Worm (Caenorhabditis elegans) whole organism, late embryonic: ENCODE data around the gene R04B3.2.

Experiments
- ahr-1 ChIP-seq: sonication (generic microtip); optimal IDR thresholded peaks from 2 replicates; lab custom pipeline; 2016; ENCODE audit warnings: missing genetic modification characterization, missing compliant biosample characterization
- ama-1 ChIP-seq: fragments of 150-350 bp; optimal IDR thresholded peaks from 2 replicates; lab custom pipeline; 2014
- ceh-34 ChIP-seq: sonication (generic microtip); optimal IDR thresholded peaks from 2 replicates; lab custom pipeline; 2016; ENCODE audit warnings: mild to moderate bottlenecking, missing genetic modification characterization, missing compliant biosample characterization
- elt-2 ChIP-seq: sonication (generic microtip); optimal IDR thresholded peaks from 2 replicates; lab custom pipeline; 2016; ENCODE audit warnings: missing genetic modification reagents, missing genetic modification characterization, missing compliant biosample characterization
- fkh-10 ChIP-seq: fragments of 150-350 bp; optimal IDR thresholded peaks from 2 replicates; lab custom pipeline; 2014; ENCODE audit warnings: missing biosample characterization, missing genetic modification reagents, missing genetic modification characterization
- hlh-15 ChIP-seq: sonication (generic microtip); optimal IDR thresholded peaks from 2 replicates; lab custom pipeline; 2016; ENCODE audit warnings: missing genetic modification characterization, missing compliant biosample characterization
- lim-6 ChIP-seq: sonication (generic microtip); optimal IDR thresholded peaks from 2 replicates; lab custom pipeline; 2016; ENCODE audit warnings: missing genetic modification characterization, missing compliant biosample characterization
- pqm-1 ChIP-seq: sonication (generic microtip); optimal IDR thresholded peaks from 2 replicates; lab custom pipeline; 2016; ENCODE audit warnings: missing genetic modification characterization, missing compliant biosample characterization
- ttx-3 ChIP-seq: sonication (generic microtip); optimal IDR thresholded peaks from 2 replicates; lab custom pipeline; 2016; ENCODE audit warnings: missing genetic modification reagents, missing genetic modification characterization, missing compliant biosample characterization
- unc-55 ChIP-seq: sonication (generic microtip); optimal IDR thresholded peaks from 2 replicates; lab custom pipeline; 2017; ENCODE audit warnings: missing biosample characterization, missing genetic modification reagents, missing genetic modification characterization

DNA sequence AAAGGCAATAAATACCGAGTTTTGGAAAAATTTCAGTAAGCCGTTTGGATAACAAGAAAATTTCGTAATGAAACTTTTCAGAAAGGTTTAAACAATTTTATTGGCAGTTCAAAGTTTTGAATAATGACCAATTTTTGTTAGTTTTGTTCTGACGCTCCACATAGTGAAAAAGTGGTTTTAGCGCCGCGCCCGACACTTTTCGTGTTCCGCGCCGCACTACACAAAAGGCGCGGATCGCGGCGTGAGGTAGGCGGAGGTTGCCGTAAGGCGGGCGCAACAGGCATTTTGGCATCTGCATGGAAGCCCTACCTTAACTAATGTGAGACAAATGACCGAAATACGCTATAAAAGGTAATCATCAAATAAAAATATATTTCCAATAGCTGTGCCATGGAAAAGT is 11.8 kb downstream of the R04B3.2 start:
- TF ChIP-seq pqm-1 (tag; lab: Kevin White, UChicago) (no peak), unc-55 (GFP tag; lab: Kevin White, UChicago) (no peak), lim-6 (tag; lab: Kevin White, UChicago) (no peak), ceh-34 (tag; lab: Kevin White, UChicago) (no peak), hlh-15 (tag; lab: Kevin White, UChicago) (no peak), elt-2 (tag; lab: Kevin White, UChicago) (no peak), ama-1 (lab: Kevin White, UChicago) (no peak), ahr-1 (tag; lab: Kevin White, UChicago) (no peak), ttx-3 (tag; lab: Kevin White, UChicago) (no peak), fkh-10 (GFP tag; lab: Kevin White, UChicago) (no peak)
